Fruit fly (Drosophila melanogaster): Measurements from ENCODE around the gene tzn.

- TF ChIP-seq cnc (optimal IDR thresholded peaks at IDR 0.05) (no peak), cic (GFP tag; optimal IDR thresholded peaks at IDR 0.05) (no peak), CG1620 (GFP tag; optimal IDR thresholded peaks at IDR 0.05) (peak; percentile 63), CG5204 (GFP tag; optimal IDR thresholded peaks at IDR 0.05) (no peak), Mnt (GFP tag; optimal IDR thresholded peaks at IDR 0.05) (peak; percentile 39), CG11617 (GFP tag; optimal IDR thresholded peaks at IDR 0.05) (peak; percentile 40), CG7045 (GFP tag; optimal IDR thresholded peaks at IDR 0.05) (peak; percentile 61), Hr96 (GFP tag; optimal IDR thresholded peaks at IDR 0.05) (peak; percentile 74), CG12768 (GFP tag; optimal IDR thresholded peaks at IDR 0.05) (no peak), Clk (GFP tag; optimal IDR thresholded peaks at IDR 0.05) (no peak)
These were observed 20.0 kb upstream of the tzn start, which contains the start of the genes Pex16 and Pex14 for dm6 chr3L:20778224-20779063.
